Worm (Caenorhabditis elegans): ENCODE data around the gene oac-11.

- TF ChIP-seq alr-1 (tag; optimal IDR thresholded peaks at IDR 0.05) (no peak), unc-39 (tag; optimal IDR thresholded peaks at IDR 0.05) (no peak), elt-1 (tag; optimal IDR thresholded peaks at IDR 0.05) (no peak), blmp-1 (tag; optimal IDR thresholded peaks at IDR 0.05; ENCODE audit: insufficient read depth) (no peak), gmeb-1 (tag; optimal IDR thresholded peaks at IDR 0.05) (no peak), nhr-10 (tag; optimal IDR thresholded peaks at IDR 0.05) (no peak), ceh-82 (tag; optimal IDR thresholded peaks at IDR 0.05) (no peak), elt-3 (tag; optimal IDR thresholded peaks at IDR 0.05) (no peak), mbf-1 (tag; optimal IDR thresholded peaks at IDR 0.05) (no peak), ama-1 (optimal IDR thresholded peaks at IDR 0.05) (no peak), fos-1 (tag; optimal IDR thresholded peaks at IDR 0.05) (no peak), crh-2 (tag; optimal IDR thresholded peaks at IDR 0.05) (no peak)
These were observed 33.2 kb upstream of the oac-11 start for ce11 chrII:3893911-3894310.

Data from whole organism, L2 larva.